Worm (Caenorhabditis elegans): Measurements from ENCODE around the gene sru-30.
A peak's percentile ranks its signal among the peaks of the same experiment; 100 is the strongest.

- TF ChIP-seq nhr-47 (tag; optimal IDR thresholded peaks at IDR 0.05): no peak
- no peak for TF ChIP-seq pax-3 (tag; optimal IDR thresholded peaks at IDR 0.05)
- TF ChIP-seq unc-62 (GFP tag; optimal IDR thresholded peaks at IDR 0.05): no peak
- no peak for TF ChIP-seq sup-37 (GFP tag; optimal IDR thresholded peaks at IDR 0.05)
- TF ChIP-seq pag-3 (tag; optimal IDR thresholded peaks at IDR 0.05; ENCODE audit: borderline replicate concordance, insufficient read depth): no peak
- no peak for TF ChIP-seq nhr-28 (tag; optimal IDR thresholded peaks at IDR 0.05)
- TF ChIP-seq zag-1 (tag; optimal IDR thresholded peaks at IDR 0.05): no peak
- TF ChIP-seq lin-14 (GFP tag; optimal IDR thresholded peaks at IDR 0.05): peak; percentile 67
- no peak for TF ChIP-seq dpl-1 (GFP tag; optimal IDR thresholded peaks at IDR 0.05)
- TF ChIP-seq sox-4 (tag; optimal IDR thresholded peaks at IDR 0.05): no peak
- no peak for TF ChIP-seq sptf-1 (tag; optimal IDR thresholded peaks at IDR 0.05)
- no peak for TF ChIP-seq ztf-4 (tag; optimal IDR thresholded peaks at IDR 0.05)
- TF ChIP-seq nhr-90 (tag; optimal IDR thresholded peaks at IDR 0.05; ENCODE audit: poor library complexity): no peak
- TF ChIP-seq ceh-82 (tag; optimal IDR thresholded peaks at IDR 0.05): peak in 1 of 3 experiments; percentile 19
Measured at ce11 chrV:9853801-9854200, 40.2 kb downstream of the sru-30 start.
